Worm (Caenorhabditis elegans): Measurements from ENCODE around the gene daf-2.
A peak's percentile ranks its signal among the peaks of the same experiment; 100 is the strongest.

Gene daf-2

DNA sequence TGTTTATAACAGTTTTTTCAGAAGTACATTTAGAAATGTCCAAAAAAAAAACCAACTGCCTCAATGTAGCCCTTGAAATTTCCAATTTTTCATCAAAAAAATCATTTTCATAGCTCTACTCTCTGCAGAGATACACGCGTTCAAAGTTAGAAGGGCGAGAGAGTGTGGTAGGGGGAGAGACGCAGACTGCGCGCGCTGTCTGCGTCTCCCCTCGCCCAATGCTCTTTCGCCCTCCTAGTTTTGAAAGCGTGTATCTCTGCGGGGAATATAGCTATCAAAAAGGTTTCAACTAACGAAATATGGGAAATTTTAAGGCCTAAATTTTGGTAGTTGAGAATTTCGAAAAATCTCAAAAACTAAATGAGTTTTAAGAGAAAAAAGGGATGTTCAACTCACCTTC, 22.9 kb upstream of the daf-2 start:
- no peak for TF ChIP-seq lag-1 (GFP tag; IDR thresholded peaks at IDR 0.05)
- no peak for TF ChIP-seq K12H6.12 (tag; optimal IDR thresholded peaks at IDR 0.05)
- TF ChIP-seq ets-4 (GFP tag; optimal IDR thresholded peaks at IDR 0.05) = no peak
- no peak for TF ChIP-seq Y53F4B.3 (GFP tag; IDR thresholded peaks at IDR 0.05)
- TF ChIP-seq snpc-1.1 (tag; optimal IDR thresholded peaks at IDR 0.05; ENCODE audit: insufficient read depth) = no peak
- no peak for TF ChIP-seq him-1 (tag; optimal IDR thresholded peaks at IDR 0.05)
- peak; percentile 91 for TF ChIP-seq hmg-1.2 (GFP tag; IDR thresholded peaks at IDR 0.05)

DNA sequence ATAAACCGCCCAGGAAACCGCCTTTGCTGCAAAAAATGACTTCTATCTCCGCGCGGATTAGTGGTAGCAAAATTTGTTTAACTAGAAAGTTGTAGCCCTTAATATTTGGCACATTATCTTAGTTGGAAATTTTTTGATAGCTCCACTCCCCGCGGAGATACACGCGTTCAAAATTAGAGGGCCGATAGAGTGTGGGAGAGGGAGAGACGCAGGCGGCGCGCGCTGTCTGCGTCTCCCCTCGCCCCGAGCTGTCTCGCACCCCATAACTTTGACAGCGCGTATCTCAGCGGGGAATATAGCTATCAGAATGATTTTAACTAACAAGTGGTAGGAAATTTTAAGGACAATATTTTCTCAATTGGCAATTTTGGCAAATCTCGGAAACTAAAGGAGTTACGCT, 22.4 kb upstream of the daf-2 start:
- TF ChIP-seq lsy-27 (tag; optimal IDR thresholded peaks at IDR 0.05; ENCODE audit: borderline replicate concordance, insufficient read depth) (no peak), chd-7 (tag; optimal IDR thresholded peaks at IDR 0.05) (no peak), hsf-1 (GFP tag; IDR thresholded peaks at IDR 0.05) (no peak), hmg-1.2 (GFP tag; IDR thresholded peaks at IDR 0.05) (peak; percentile 85), sptf-2 (GFP tag; optimal IDR thresholded peaks at IDR 0.05) (no peak), zfh-2 (GFP tag; conservative IDR thresholded peaks at IDR 0.05) (peak; percentile 56), attf-3 (GFP tag; conservative IDR thresholded peaks at IDR 0.05) (no peak)

- TF ChIP-seq T26A5.8 (tag; optimal IDR thresholded peaks at IDR 0.05) (no peak), madf-3 (GFP tag; IDR thresholded peaks at IDR 0.05) (peak; percentile 44; the same call in 1 of the 2 replicates), hmg-1.2 (GFP tag; IDR thresholded peaks at IDR 0.05) (peak; percentile 93), F52B5.7 (tag; optimal IDR thresholded peaks at IDR 0.05) (no peak), ceh-58 (GFP tag; IDR thresholded peaks at IDR 0.05) (no peak), mcd-1 (GFP tag; IDR thresholded peaks at IDR 0.05) (no peak)
These were observed 20.6 kb upstream of the daf-2 start for ce11 chrIII:3061289-3061688.

ce11 chrIII:3060262-3060661, 19.6 kb upstream of the daf-2 start, which contains the start of gene fipr-29:
Gene fipr-29 (minus strand): TSS chrIII:3060362.
- TF ChIP-seq hmg-1.2 (GFP tag; IDR thresholded peaks at IDR 0.05) (peak; percentile 56; the same call in 1 of the 2 replicates), mxl-1 (tag; optimal IDR thresholded peaks at IDR 0.05) (no peak)

DNA sequence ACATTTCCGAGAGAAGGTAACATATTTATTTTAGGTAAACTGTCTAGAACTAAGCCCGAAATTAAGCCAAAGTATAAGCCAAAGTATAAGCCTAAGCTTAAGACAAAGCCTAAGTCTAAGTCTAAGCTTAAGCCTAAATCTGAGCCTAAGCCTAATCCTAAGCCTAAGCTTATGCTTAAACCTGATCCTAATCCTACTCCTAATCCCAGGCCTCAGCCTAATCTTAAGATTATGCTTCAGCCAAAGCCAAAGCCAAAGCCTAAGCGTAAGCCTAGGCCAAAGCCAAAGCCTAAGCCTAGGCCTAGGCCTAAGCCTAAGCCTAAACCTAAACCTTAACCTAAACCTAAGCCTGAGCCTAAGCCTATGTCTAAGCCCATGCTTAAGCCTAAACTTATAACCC, 15.2 kb upstream of the daf-2 start:
- no peak for TF ChIP-seq F49E8.2 (tag; optimal IDR thresholded peaks at IDR 0.05; ENCODE audit: insufficient read depth)
- no peak for TF ChIP-seq B0035.1 (tag; optimal IDR thresholded peaks at IDR 0.05)
- TF ChIP-seq lin-26 (GFP tag; IDR thresholded peaks at IDR 0.05) = no peak
- no peak for TF ChIP-seq ztf-28 (GFP tag; IDR thresholded peaks at IDR 0.05)
- TF ChIP-seq F23B12.7 (tag; optimal IDR thresholded peaks at IDR 0.05; ENCODE audit: insufficient read depth) = no peak
- no peak for TF ChIP-seq egl-18 (GFP tag; IDR thresholded peaks at IDR 0.05)
- no peak for TF ChIP-seq ekl-4 (GFP tag; IDR thresholded peaks at IDR 0.05)
- TF ChIP-seq ztf-22 (GFP tag; optimal IDR thresholded peaks at IDR 0.05) = no peak
- no peak for TF ChIP-seq ztf-18 (tag; optimal IDR thresholded peaks at IDR 0.05)
- TF ChIP-seq atf-7 (tag; optimal IDR thresholded peaks at IDR 0.05) = no peak
- no peak for TF ChIP-seq rec-8 (tag; optimal IDR thresholded peaks at IDR 0.05)
- TF ChIP-seq T07F8.4 (tag; optimal IDR thresholded peaks at IDR 0.05) = no peak
- no peak for TF ChIP-seq athp-1 (tag; optimal IDR thresholded peaks at IDR 0.05)
- no peak for TF ChIP-seq gei-17 (GFP tag; optimal IDR thresholded peaks at IDR 0.05)
- no peak for TF ChIP-seq hmg-1.2 (GFP tag; IDR thresholded peaks at IDR 0.05)
